Worm (Caenorhabditis elegans) whole organism, midembryonic: ENCODE data around the gene F01G10.10.

Source experiments
- T22C8.4 ChIP-seq: fragments of 200-800 bp; sonication (Bioruptor generic); IDR thresholded peaks from 2 replicates; pipeline ENCODE4 v1.3.6; 2022; ENCODE audit warnings: missing genetic modification characterization, missing compliant biosample characterization
- cog-1 ChIP-seq: sonication (generic microtip); optimal IDR thresholded peaks from 2 replicates; lab custom pipeline; 2016; ENCODE audit warnings: missing genetic modification characterization, missing compliant biosample characterization
- flt-1 ChIP-seq: fragments of 200-800 bp; sonication (Bioruptor generic); IDR thresholded peaks from 2 replicates; pipeline ENCODE4 v1.3.6; 2022; ENCODE audit warnings: missing genetic modification characterization, missing compliant biosample characterization
- klf-2 ChIP-seq: fragments of 200-800 bp; sonication (Bioruptor generic); conservative IDR thresholded peaks from 2 replicates; pipeline ENCODE4 v1.3.6; 2022; ENCODE audit warnings: missing genetic modification reagents, missing genetic modification characterization, missing compliant biosample characterization
- med-1 ChIP-seq: sonication (generic microtip); optimal IDR thresholded peaks from 2 replicates; lab custom pipeline; 2017; ENCODE audit warnings: missing genetic modification characterization, mild to moderate bottlenecking, missing compliant biosample characterization, antibody characterized with exemption, missing genetic modification reagents; ENCODE audit not compliant: insufficient read depth
- ref-1 ChIP-seq: fragments of 200-800 bp; sonication (Bioruptor generic); conservative IDR thresholded peaks from 2 replicates; pipeline ENCODE4 v1.3.6; 2022; ENCODE audit warnings: missing genetic modification reagents, missing genetic modification characterization, missing compliant biosample characterization
- tab-1 ChIP-seq: fragments of 200-800 bp; sonication (Bioruptor generic); IDR thresholded peaks from 2 replicates; pipeline ENCODE4 v1.3.6; 2022; ENCODE audit warnings: missing genetic modification characterization, missing compliant biosample characterization
- ztf-23 ChIP-seq: fragments of 200-800 bp; sonication (Bioruptor generic); IDR thresholded peaks from 2 replicates; pipeline ENCODE4 v1.3.6; 2022; ENCODE audit warnings: missing genetic modification reagents, missing genetic modification characterization, missing compliant biosample characterization
- ztf-29 ChIP-seq: fragments of 200-800 bp; sonication (Bioruptor generic); IDR thresholded peaks from 2 replicates; pipeline ENCODE4 v1.3.6; 2022; ENCODE audit warnings: missing genetic modification reagents, missing genetic modification characterization, missing compliant biosample characterization

F01G10.10 gene

DNA sequence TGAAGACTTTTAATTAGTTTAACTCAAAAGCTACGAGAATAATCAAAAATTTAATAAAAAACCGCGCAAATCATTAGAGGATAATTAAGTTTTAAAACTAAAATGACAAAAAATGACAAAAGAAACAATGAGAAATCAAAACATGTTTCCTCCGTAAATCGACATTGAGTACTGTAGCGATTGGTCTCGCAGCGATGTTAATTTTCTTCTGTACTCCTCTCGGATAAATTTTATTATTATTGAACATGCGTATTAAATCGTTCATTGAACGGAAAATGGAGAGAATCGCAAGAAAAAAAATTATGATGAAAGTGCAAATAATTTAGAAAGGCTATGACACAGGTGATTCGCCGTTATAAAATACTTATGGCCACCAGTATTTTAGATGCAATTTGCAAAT, 39.4 kb downstream of the F01G10.10 start:
- TF ChIP-seq cog-1 (tag; lab: Kevin White, UChicago) = no peak
- no peak for TF ChIP-seq ztf-23
- TF ChIP-seq T22C8.4 (GFP tag; lab: Robert Waterston, UW) = no peak
- TF ChIP-seq klf-2 (GFP tag; lab: Robert Waterston, UW) = no peak

- TF ChIP-seq ref-1 (GFP tag; lab: Robert Waterston, UW) (no peak), klf-2 (GFP tag; lab: Robert Waterston, UW) (no peak), ztf-23 (no peak), med-1 (GFP tag; lab: Kevin White, UChicago) (no peak), cog-1 (tag; lab: Kevin White, UChicago) (no peak), flt-1 (GFP tag; lab: Robert Waterston, UW) (no peak), T22C8.4 (GFP tag; lab: Robert Waterston, UW) (no peak), ztf-29 (GFP tag; lab: Robert Waterston, UW) (no peak), tab-1 (no peak)
Measured at ce11 chrIV:10286655-10287054, 40.7 kb downstream of the F01G10.10 start, which contains the start of gene ebax-1. ebax-1 (plus strand) TSS chrIV:10286955.

- no peak for TF ChIP-seq tab-1
- TF ChIP-seq ztf-29 (GFP tag; lab: Robert Waterston, UW) = no peak
- no peak for TF ChIP-seq ztf-23
- TF ChIP-seq flt-1 (GFP tag; lab: Robert Waterston, UW) = no peak
- TF ChIP-seq klf-2 (GFP tag; lab: Robert Waterston, UW) = no peak
- TF ChIP-seq ref-1 (GFP tag; lab: Robert Waterston, UW) = no peak
- no peak for TF ChIP-seq T22C8.4 (GFP tag; lab: Robert Waterston, UW)
- no peak for TF ChIP-seq med-1 (GFP tag; lab: Kevin White, UChicago)
- TF ChIP-seq cog-1 (tag; lab: Kevin White, UChicago) = no peak
Measured at ce11 chrIV:10288575-10288974, 42.6 kb downstream of the F01G10.10 start.

DNA sequence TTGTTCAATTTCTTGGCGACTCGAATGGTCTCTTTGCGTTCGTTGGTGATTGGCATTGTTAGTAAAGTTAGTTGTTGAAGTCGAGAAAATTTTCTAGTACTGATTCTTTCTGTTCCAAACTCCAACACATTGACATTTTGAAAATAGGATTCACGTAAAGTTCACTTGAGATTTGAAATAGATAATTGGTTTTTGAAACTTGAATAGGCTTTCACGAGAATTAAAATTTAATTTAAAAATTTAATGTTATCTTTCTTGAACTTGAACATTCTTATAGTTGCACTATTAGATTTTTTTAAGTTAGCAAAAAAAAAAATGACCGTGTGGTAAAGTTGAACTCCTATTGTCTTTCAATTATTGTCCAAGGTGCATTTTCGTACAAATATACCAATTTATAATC, 48.1 kb downstream of the F01G10.10 start, which contains the start of gene R09E10.6:
TSS of gene R09E10.6 (minus strand) at position 101 of the 400 bp plus-strand sequence.
- TF ChIP-seq med-1 (GFP tag; lab: Kevin White, UChicago) (no peak), T22C8.4 (GFP tag; lab: Robert Waterston, UW) (no peak), tab-1 (no peak), klf-2 (GFP tag; lab: Robert Waterston, UW) (no peak), ztf-23 (no peak), ztf-29 (GFP tag; lab: Robert Waterston, UW) (no peak), flt-1 (GFP tag; lab: Robert Waterston, UW) (no peak), ref-1 (GFP tag; lab: Robert Waterston, UW) (no peak), cog-1 (tag; lab: Kevin White, UChicago) (no peak)

DNA sequence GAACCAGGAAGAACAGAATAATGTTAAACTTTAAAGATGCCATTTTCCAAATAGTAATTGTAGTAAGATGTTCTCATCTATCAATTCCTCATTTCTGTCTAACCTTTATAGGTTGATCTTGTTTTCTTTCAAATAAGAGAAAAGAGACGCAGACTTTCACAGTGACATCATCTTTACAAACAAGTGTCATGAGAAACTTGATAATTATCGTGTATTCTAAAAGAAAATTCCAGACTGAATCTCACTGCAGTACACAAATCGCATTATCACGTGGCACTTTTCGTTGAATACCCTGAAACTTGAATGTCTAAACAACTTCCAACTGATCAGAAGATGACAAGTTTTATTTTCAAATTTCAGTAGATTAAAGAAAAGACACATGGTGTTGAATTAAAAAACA, 49.1 kb downstream of the F01G10.10 start, which contains the start of gene R09E10.13:
TSS of gene R09E10.13 (minus strand) at position 61 of the 400 bp plus-strand sequence.
- TF ChIP-seq cog-1 (tag; lab: Kevin White, UChicago) = no peak
- TF ChIP-seq klf-2 (GFP tag; lab: Robert Waterston, UW) = no peak
- no peak for TF ChIP-seq flt-1 (GFP tag; lab: Robert Waterston, UW)
- no peak for TF ChIP-seq ztf-29 (GFP tag; lab: Robert Waterston, UW)
- no peak for TF ChIP-seq ztf-23
- no peak for TF ChIP-seq T22C8.4 (GFP tag; lab: Robert Waterston, UW)
- no peak for TF ChIP-seq tab-1
- TF ChIP-seq med-1 (GFP tag; lab: Kevin White, UChicago) = no peak
- no peak for TF ChIP-seq ref-1 (GFP tag; lab: Robert Waterston, UW)

DNA sequence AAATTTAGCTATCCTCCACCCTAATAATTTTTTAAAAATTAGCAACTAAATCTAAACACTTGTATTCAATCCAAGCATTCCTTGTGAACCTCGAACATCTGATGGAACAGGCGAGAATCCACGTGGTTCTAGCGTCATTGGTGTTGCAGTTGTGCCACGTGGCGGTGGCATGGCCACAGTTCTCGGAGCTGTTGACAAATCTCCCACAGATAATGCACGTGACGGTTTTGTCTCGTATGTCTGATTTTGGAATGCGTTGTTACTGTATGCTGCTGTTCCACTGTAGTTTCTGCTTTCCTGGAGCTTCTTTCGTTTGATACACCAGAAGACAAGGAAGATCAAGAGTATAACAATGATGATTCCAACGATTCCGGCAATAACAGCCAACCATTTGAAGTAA, 50.1 kb downstream of the F01G10.10 start:
- TF ChIP-seq cog-1 (tag; lab: Kevin White, UChicago) = no peak
- TF ChIP-seq tab-1 = no peak
- no peak for TF ChIP-seq ztf-23
- no peak for TF ChIP-seq T22C8.4 (GFP tag; lab: Robert Waterston, UW)
- TF ChIP-seq ztf-29 (GFP tag; lab: Robert Waterston, UW) = no peak
- no peak for TF ChIP-seq med-1 (GFP tag; lab: Kevin White, UChicago)
- no peak for TF ChIP-seq flt-1 (GFP tag; lab: Robert Waterston, UW)
- TF ChIP-seq klf-2 (GFP tag; lab: Robert Waterston, UW) = no peak
- no peak for TF ChIP-seq ref-1 (GFP tag; lab: Robert Waterston, UW)
